Fruit fly (Drosophila melanogaster) whole organism, embryonic: ENCODE measurements around the gene CG10353.

ENCODE experiments used
- Antp ChIP-seq: fragments of 200-800 bp; sonication (Bioruptor generic); optimal IDR thresholded peaks from 3 replicates; lab custom pipeline; 2016; ENCODE audit warnings: missing biosample characterization, missing genetic modification characterization
- CG10274 ChIP-seq: fragments of 200-800 bp; sonication (Bioruptor generic); optimal IDR thresholded peaks from 3 replicates; lab custom pipeline; 2017; ENCODE audit warnings: missing biosample characterization, mild to moderate bottlenecking, missing genetic modification characterization
- CG10366 ChIP-seq: fragments of 200-800 bp; sonication (Bioruptor generic); IDR thresholded peaks from 2 replicates; pipeline ENCODE4 v1.3.6; 2022; ENCODE audit warnings: missing biosample characterization, missing genetic modification characterization
- CG10543 ChIP-seq: fragments of 200-800 bp; sonication (Bioruptor generic); optimal IDR thresholded peaks from 3 replicates; lab custom pipeline; 2017; ENCODE audit warnings: missing biosample characterization, mild to moderate bottlenecking, missing genetic modification characterization, moderate library complexity
- CG11504 ChIP-seq: fragments of 200-800 bp; sonication (Bioruptor generic); optimal IDR thresholded peaks from 3 replicates; lab custom pipeline; 2019; ENCODE audit warnings: missing biosample characterization, mild to moderate bottlenecking, missing genetic modification characterization, moderate library complexity
- CG11560 ChIP-seq: fragments of 200-800 bp; sonication (Bioruptor generic); IDR thresholded peaks from 3 replicates; pipeline ENCODE4 v1.3.6; 2022; ENCODE audit warnings: missing biosample characterization, missing genetic modification characterization
- CG11695 ChIP-seq: fragments of 200-800 bp; sonication (Bioruptor generic); IDR thresholded peaks from 3 replicates; pipeline ENCODE4 v1.3.6; 2022; ENCODE audit warnings: missing biosample characterization, missing genetic modification characterization
- CG12071 ChIP-seq: fragments of 200-800 bp; sonication (Bioruptor generic); optimal IDR thresholded peaks from 3 replicates; lab custom pipeline; 2018; ENCODE audit warnings: missing biosample characterization, mild to moderate bottlenecking, missing genetic modification characterization
- CG1233 ChIP-seq: fragments of 200-800 bp; sonication (Bioruptor generic); optimal IDR thresholded peaks from 4 replicates; lab custom pipeline; 2018; ENCODE audit warnings: missing biosample characterization, mild to moderate bottlenecking, missing genetic modification characterization
- CG13424 ChIP-seq: fragments of 200-800 bp; sonication (Bioruptor generic); optimal IDR thresholded peaks from 2 replicates; lab custom pipeline; 2019; ENCODE audit warnings: missing biosample characterization, mild to moderate bottlenecking, missing genetic modification characterization, moderate library complexity
- CG17912 ChIP-seq: fragments of 200-800 bp; sonication (Bioruptor generic); optimal IDR thresholded peaks from 2 replicates; lab custom pipeline; 2018; ENCODE audit warnings: missing biosample characterization, mild to moderate bottlenecking, missing genetic modification characterization
- CG1832 ChIP-seq: fragments of 200-800 bp; sonication (Bioruptor generic); optimal IDR thresholded peaks from 2 replicates; lab custom pipeline; 2017; ENCODE audit warnings: missing biosample characterization, mild to moderate bottlenecking, missing genetic modification characterization, inconsistent platforms
- CG18476 ChIP-seq: fragments of 200-800 bp; sonication (Bioruptor generic); optimal IDR thresholded peaks from 2 replicates; lab custom pipeline; 2016; ENCODE audit warnings: missing biosample characterization, mild to moderate bottlenecking, missing genetic modification characterization
- CG30403 ChIP-seq: fragments of 200-800 bp; sonication (Bioruptor generic); optimal IDR thresholded peaks from 3 replicates; lab custom pipeline; 2016; ENCODE audit warnings: missing biosample characterization, missing genetic modification characterization
- CG34376 ChIP-seq: fragments of 200-800 bp; sonication (Bioruptor generic); optimal IDR thresholded peaks from 2 replicates; lab custom pipeline; 2018; ENCODE audit warnings: missing biosample characterization, mild to moderate bottlenecking, missing genetic modification characterization
- CG3847 ChIP-seq: fragments of 200-800 bp; sonication (Bioruptor generic); IDR thresholded peaks from 2 replicates; pipeline ENCODE4 v1.3.6; 2022; ENCODE audit warnings: missing biosample characterization, missing genetic modification characterization
- CG42726 ChIP-seq: fragments of 200-800 bp; sonication (Bioruptor generic); IDR thresholded peaks from 2 replicates; pipeline ENCODE4 v1.3.6; 2022; ENCODE audit warnings: missing biosample characterization, missing genetic modification characterization; ENCODE audit not compliant: partially characterized antibody
- CG6791 ChIP-seq: fragments of 200-800 bp; sonication (Bioruptor generic); IDR thresholded peaks from 3 replicates; pipeline ENCODE4 v1.3.6; 2022; ENCODE audit warnings: missing biosample characterization, missing genetic modification characterization; ENCODE audit not compliant: partially characterized antibody
- CG6813 ChIP-seq: fragments of 200-800 bp; sonication (Bioruptor generic); optimal IDR thresholded peaks from 2 replicates; lab custom pipeline; 2017; ENCODE audit warnings: missing biosample characterization, missing genetic modification characterization, mild to moderate bottlenecking, moderate library complexity, missing genetic modification reagents
- CG6854 ChIP-seq: fragments of 200-800 bp; sonication (Bioruptor generic); optimal IDR thresholded peaks from 3 replicates; lab custom pipeline; 2017; ENCODE audit warnings: missing biosample characterization, mild to moderate bottlenecking, missing genetic modification characterization
- CG7745 ChIP-seq: fragments of 200-800 bp; sonication (Bioruptor generic); optimal IDR thresholded peaks from 2 replicates; lab custom pipeline; 2018; ENCODE audit warnings: missing biosample characterization, mild to moderate bottlenecking, missing genetic modification characterization, moderate library complexity
- D19B ChIP-seq: fragments of 200-800 bp; sonication (Bioruptor generic); optimal IDR thresholded peaks from 2 replicates; lab custom pipeline; 2017; ENCODE audit warnings: missing biosample characterization, mild to moderate bottlenecking, missing genetic modification characterization
- Dip3 ChIP-seq: fragments of 200-800 bp; sonication (Bioruptor generic); optimal IDR thresholded peaks from 3 replicates; lab custom pipeline; 2016; ENCODE audit warnings: missing biosample characterization, missing genetic modification characterization
- Fer2 ChIP-seq: fragments of 200-800 bp; sonication (Bioruptor generic); optimal IDR thresholded peaks from 2 replicates; lab custom pipeline; 2018; ENCODE audit warnings: missing biosample characterization, mild to moderate bottlenecking, missing genetic modification characterization, moderate library complexity
- HmgD ChIP-seq: fragments of 200-800 bp; sonication (Bioruptor generic); optimal IDR thresholded peaks from 3 replicates; lab custom pipeline; 2016; ENCODE audit warnings: missing biosample characterization, missing genetic modification characterization
- Hr3 ChIP-seq: fragments of 200-800 bp; sonication (Bioruptor generic); optimal IDR thresholded peaks from 3 replicates; lab custom pipeline; 2016; ENCODE audit warnings: missing biosample characterization, missing genetic modification characterization
- Lhr ChIP-seq: fragments of 200-800 bp; sonication (Bioruptor generic); optimal IDR thresholded peaks from 3 replicates; lab custom pipeline; 2017; ENCODE audit warnings: mild to moderate bottlenecking, missing biosample characterization, missing genetic modification reagents, missing genetic modification characterization
- NC2β ChIP-seq: fragments of 200-800 bp; sonication (Bioruptor generic); optimal IDR thresholded peaks from 2 replicates; lab custom pipeline; 2016; ENCODE audit warnings: missing biosample characterization, missing genetic modification characterization
- Oli ChIP-seq: fragments of 200-800 bp; sonication (Bioruptor generic); optimal IDR thresholded peaks from 2 replicates; lab custom pipeline; 2018; ENCODE audit warnings: missing biosample characterization, mild to moderate bottlenecking, missing genetic modification characterization, moderate library complexity
- Poxn ChIP-seq: fragments of 200-800 bp; sonication (Bioruptor generic); IDR thresholded peaks from 2 replicates; pipeline ENCODE4 v1.3.6; 2022; ENCODE audit warnings: missing biosample characterization, missing genetic modification characterization
- Ptx1 ChIP-seq: fragments of 200-800 bp; sonication (Bioruptor generic); IDR thresholded peaks from 2 replicates; pipeline ENCODE4 v1.3.6; 2022; ENCODE audit warnings: missing biosample characterization, missing genetic modification characterization
- Scr ChIP-seq: fragments of 200-800 bp; sonication (Bioruptor generic); IDR thresholded peaks from 2 replicates; pipeline ENCODE4 v1.3.6; 2022; ENCODE audit warnings: missing biosample characterization, missing genetic modification characterization; ENCODE audit not compliant: partially characterized antibody
- abd-A ChIP-seq: fragments of 200-800 bp; sonication (Bioruptor generic); optimal IDR thresholded peaks from 3 replicates; lab custom pipeline; 2019; ENCODE audit warnings: missing biosample characterization, mild to moderate bottlenecking, missing genetic modification characterization, moderate library complexity
- ase ChIP-seq: fragments of 200-800 bp; sonication (Bioruptor generic); IDR thresholded peaks from 3 replicates; pipeline ENCODE4 v1.3.6; 2022; ENCODE audit warnings: missing biosample characterization, missing genetic modification characterization
- br ChIP-seq: fragments of >200 bp; optimal IDR thresholded peaks from 2 replicates; lab custom pipeline; 2017
- cato ChIP-seq: fragments of 200-800 bp; sonication (Bioruptor generic); optimal IDR thresholded peaks from 2 replicates; lab custom pipeline; 2016; ENCODE audit warnings: missing biosample characterization, missing genetic modification characterization, borderline replicate concordance
- chinmo ChIP-seq: fragments of 200-800 bp; sonication (Bioruptor generic); IDR thresholded peaks from 4 replicates; pipeline ENCODE4 v1.3.6; 2022; ENCODE audit warnings: missing biosample characterization, missing genetic modification characterization; ENCODE audit not compliant: partially characterized antibody
- gfzf ChIP-seq: fragments of 200-800 bp; sonication (Bioruptor generic); optimal IDR thresholded peaks from 2 replicates; lab custom pipeline; 2016; ENCODE audit warnings: missing biosample characterization, mild to moderate bottlenecking, missing genetic modification characterization, moderate library complexity
- gt ChIP-seq: fragments of 200-800 bp; sonication (Bioruptor generic); IDR thresholded peaks from 2 replicates; pipeline ENCODE4 v1.3.6; 2022; ENCODE audit warnings: missing biosample characterization, missing genetic modification characterization
- hb ChIP-seq: fragments of 200-800 bp; sonication (Bioruptor generic); IDR thresholded peaks from 3 replicates; pipeline ENCODE4 v1.3.6; 2022; ENCODE audit warnings: missing biosample characterization, missing genetic modification characterization; ENCODE audit not compliant: partially characterized antibody
- hbn ChIP-seq: fragments of 200-800 bp; sonication (Bioruptor generic); IDR thresholded peaks from 2 replicates; pipeline ENCODE4 v1.3.6; 2022; ENCODE audit warnings: missing biosample characterization, missing genetic modification characterization; ENCODE audit not compliant: partially characterized antibody
- jigr1 ChIP-seq: fragments of 200-800 bp; sonication (Bioruptor generic); IDR thresholded peaks from 3 replicates; pipeline ENCODE4 v1.3.6; 2022; ENCODE audit warnings: missing biosample characterization, missing genetic modification characterization
- jumu ChIP-seq: fragments of 200-800 bp; sonication (Bioruptor generic); optimal IDR thresholded peaks from 3 replicates; lab custom pipeline; 2016; ENCODE audit warnings: missing biosample characterization, missing genetic modification characterization
- lola ChIP-seq, 3 experiments: fragments of >200 bp in 2 of 3; fragments of 200-800 bp in 1 of 3; sonication (Bioruptor generic) in 1 of 3; optimal IDR thresholded peaks; 2 replicates each; lab custom pipeline; 2017 to 2019; ENCODE audit warnings: missing biosample characterization in 3 of 3, missing genetic modification characterization in 3 of 3, mild to moderate bottlenecking in 1 of 3, moderate library complexity in 1 of 3
- luna ChIP-seq: fragments of 200-800 bp; sonication (Bioruptor generic); optimal IDR thresholded peaks from 2 replicates; lab custom pipeline; 2016; ENCODE audit warnings: missing biosample characterization, missing genetic modification characterization
- oc ChIP-seq: fragments of 200-800 bp; sonication (Bioruptor generic); optimal IDR thresholded peaks from 2 replicates; lab custom pipeline; 2018; ENCODE audit warnings: missing biosample characterization, mild to moderate bottlenecking, missing genetic modification characterization, moderate library complexity
- peb ChIP-seq: fragments of 200-800 bp; sonication (Bioruptor generic); IDR thresholded peaks from 2 replicates; pipeline ENCODE4 v1.3.6; 2022; ENCODE audit warnings: missing biosample characterization, missing genetic modification characterization
- schlank ChIP-seq: fragments of 200-800 bp; sonication (Bioruptor generic); optimal IDR thresholded peaks from 2 replicates; lab custom pipeline; 2018; ENCODE audit warnings: missing biosample characterization, mild to moderate bottlenecking, missing genetic modification characterization
- seq ChIP-seq: fragments of 200-800 bp; sonication (Bioruptor generic); IDR thresholded peaks from 2 replicates; pipeline ENCODE4 v1.3.6; 2022; ENCODE audit warnings: missing biosample characterization, missing genetic modification characterization
- shn ChIP-seq: fragments of 200-800 bp; sonication (Bioruptor generic); optimal IDR thresholded peaks from 3 replicates; lab custom pipeline; 2016; ENCODE audit warnings: missing biosample characterization, missing genetic modification characterization
- sima ChIP-seq: fragments of 200-800 bp; sonication (Bioruptor generic); optimal IDR thresholded peaks from 2 replicates; lab custom pipeline; 2016; ENCODE audit warnings: missing biosample characterization, missing genetic modification characterization

Gene CG10353

dm6 chrX:11905144-11905543 is 18.2 kb upstream of the CG10353 start, which contains the start of gene Upf1 (continued):
- TF ChIP-seq CG34376 (GFP tag; lab: Kevin White, UChicago) = no peak
- no peak for TF ChIP-seq CG1832
- TF ChIP-seq CG18476 (GFP tag; lab: Kevin White, UChicago) = no peak
- no peak for TF ChIP-seq CG7745 (tag; lab: Kevin White, UChicago)
- TF ChIP-seq chinmo = peak; percentile 91; the same call in 3 of the 4 replicates
- no peak for TF ChIP-seq CG11560 (tag; lab: Robert Waterston, UW)
- no peak for TF ChIP-seq jumu
- TF ChIP-seq CG6791 (GFP tag; lab: Robert Waterston, UW) = peak; percentile 95
- TF ChIP-seq HmgD (GFP tag; lab: Kevin White, UChicago) = no peak
- no peak for TF ChIP-seq luna (GFP tag; lab: Kevin White, UChicago)
- no peak for TF ChIP-seq CG1233 (GFP tag; lab: Kevin White, UChicago)
- TF ChIP-seq Hr3 = peak; percentile 3
- no peak for TF ChIP-seq Oli (tag; lab: Kevin White, UChicago)
- TF ChIP-seq Scr = peak; percentile 90
- no peak for TF ChIP-seq CG11695 (GFP tag; lab: Robert Waterston, UW)
- no peak for TF ChIP-seq Poxn
- TF ChIP-seq Ptx1 = no peak
- no peak for TF ChIP-seq seq (GFP tag; lab: Robert Waterston, UW)
- TF ChIP-seq shn (GFP tag; lab: Kevin White, UChicago) = no peak
- TF ChIP-seq oc = no peak
- TF ChIP-seq br = no peak
- no peak for TF ChIP-seq CG10543 (GFP tag; lab: Kevin White, UChicago)
- TF ChIP-seq jigr1 (GFP tag; lab: Robert Waterston, UW) = no peak; the same call in 2 of the 3 replicates
- peak; percentile 88 for TF ChIP-seq hbn (GFP tag; lab: Robert Waterston, UW)
- no peak for TF ChIP-seq NC2β
- TF ChIP-seq CG6813 (GFP tag; lab: Kevin White, UChicago) = no peak
- TF ChIP-seq Dip3 (GFP tag; lab: Kevin White, UChicago) = no peak
- no peak for TF ChIP-seq CG30403 (GFP tag; lab: Kevin White, UChicago)
- no peak for TF ChIP-seq sima (GFP tag; lab: Kevin White, UChicago)
- no peak for TF ChIP-seq CG17912 (GFP tag; lab: Kevin White, UChicago)
- no peak for TF ChIP-seq abd-A (tag; lab: Kevin White, UChicago)
- TF ChIP-seq hb (GFP tag; lab: Robert Waterston, UW) = peak; percentile 86
- TF ChIP-seq lola (GFP tag; optimal IDR thresholded peaks at IDR 0.05; lab: Kevin White, UChicago) = no peak
- no peak for TF ChIP-seq Lhr (GFP tag; lab: Kevin White, UChicago)
- TF ChIP-seq CG3847 (GFP tag; lab: Robert Waterston, UW) = peak; percentile 41; the same call in 1 of the 2 replicates
- TF ChIP-seq schlank (tag; lab: Kevin White, UChicago) = no peak
- TF ChIP-seq Fer2 (tag; lab: Kevin White, UChicago) = no peak
- no peak for TF ChIP-seq cato
- no peak for TF ChIP-seq peb (GFP tag; lab: Robert Waterston, UW)
- TF ChIP-seq CG10274 (GFP tag; lab: Kevin White, UChicago) = no peak
- peak; percentile 88 for TF ChIP-seq CG42726
- TF ChIP-seq gfzf (GFP tag; lab: Kevin White, UChicago) = peak; percentile 8
- TF ChIP-seq CG10366 = no peak
- TF ChIP-seq CG12071 (GFP tag; lab: Kevin White, UChicago) = no peak
- no peak for TF ChIP-seq CG6854 (GFP tag; lab: Kevin White, UChicago)
- no peak for TF ChIP-seq Antp
- no peak for TF ChIP-seq ase
- TF ChIP-seq D19B (GFP tag; lab: Kevin White, UChicago) = no peak
- no peak for TF ChIP-seq CG13424 (tag; lab: Kevin White, UChicago)
- TF ChIP-seq CG11504 = no peak
- no peak for TF ChIP-seq gt (GFP tag; lab: Robert Waterston, UW)
